Worm (Caenorhabditis elegans) whole organism, L2 larva: ENCODE results near the gene K10H10.9.

Experiments used
- ama-1 ChIP-seq: fragments of 150-350 bp; optimal IDR thresholded peaks from 2 replicates; lab custom pipeline; 2018; ENCODE audit warnings: inconsistent platforms
- elt-3 ChIP-seq: sonication (generic microtip); optimal IDR thresholded peaks from 2 replicates; lab custom pipeline; 2017; ENCODE audit warnings: missing biosample characterization, missing genetic modification characterization
- lin-13 ChIP-seq: fragments of 150-350 bp; optimal IDR thresholded peaks from 2 replicates; lab custom pipeline; 2014; ENCODE audit warnings: missing biosample characterization, missing genetic modification reagents, missing genetic modification characterization
- skn-1 ChIP-seq: sonication (generic microtip); optimal IDR thresholded peaks from 2 replicates; lab custom pipeline; 2017; ENCODE audit warnings: missing biosample characterization, missing genetic modification characterization

ce11 chrII:14523645-14524223 lies 8.8 kb upstream of the K10H10.9 start, which contains the start of gene pot-2:
- TF ChIP-seq ama-1 (lab: Kevin White, UChicago) (no peak), skn-1 (tag; lab: Kevin White, UChicago) (no peak), lin-13 (no peak), elt-3 (tag; lab: Kevin White, UChicago) (no peak)
